Fruit fly (Drosophila melanogaster) whole organism, wandering third instar larva: ENCODE measurements around the gene CG2258.

Experiments used
- CG32264 ChIP-seq: fragments of 200-800 bp; sonication (Bioruptor generic); optimal IDR thresholded peaks from 2 replicates; lab custom pipeline; 2016; ENCODE audit warnings: missing biosample characterization, missing genetic modification characterization
- Dfd ChIP-seq: fragments of >200 bp; optimal IDR thresholded peaks from 2 replicates; lab custom pipeline; 2017; ENCODE audit warnings: missing biosample characterization, missing genetic modification characterization
- GATAd ChIP-seq: sonication (Bioruptor generic); optimal IDR thresholded peaks from 2 replicates; lab custom pipeline; 2016; ENCODE audit warnings: missing biosample characterization, missing genetic modification characterization
- HLH106 ChIP-seq: fragments of 200-800 bp; optimal IDR thresholded peaks from 3 replicates; lab custom pipeline; 2019; ENCODE audit warnings: missing biosample characterization, mild to moderate bottlenecking, missing genetic modification characterization, moderate library complexity
- Hnf4 ChIP-seq: fragments of 200-800 bp; sonication (Bioruptor generic); optimal IDR thresholded peaks from 2 replicates; lab custom pipeline; 2016; ENCODE audit warnings: missing biosample characterization, mild to moderate bottlenecking, missing genetic modification characterization
- Hr78 ChIP-seq: fragments of >200 bp; optimal IDR thresholded peaks from 2 replicates; lab custom pipeline; 2017; ENCODE audit warnings: missing biosample characterization, missing genetic modification characterization
- Mio ChIP-seq: sonication (Bioruptor generic); optimal IDR thresholded peaks from 2 replicates; lab custom pipeline; 2016; ENCODE audit warnings: missing biosample characterization, missing genetic modification characterization
- Myc ChIP-seq: fragments of >200 bp; optimal IDR thresholded peaks from 2 replicates; lab custom pipeline; 2017
- N ChIP-seq: fragments of >200 bp; optimal IDR thresholded peaks from 2 replicates; lab custom pipeline; 2018; ENCODE audit warnings: missing biosample characterization, missing external identifiers, missing genetic modification characterization
- Rel ChIP-seq, 2 experiments: fragments of 200-800 bp; sonication (Bioruptor generic) in 1 of 2; optimal IDR thresholded peaks; 2 replicates in 1 of 2; 3 replicates in 1 of 2; lab custom pipeline; 2016 to 2019; ENCODE audit warnings: mild to moderate bottlenecking in 2 of 2, missing biosample characterization in 2 of 2, missing genetic modification characterization in 2 of 2, moderate library complexity in 1 of 2
- Sp1 ChIP-seq: fragments of 200-800 bp; sonication (Bioruptor generic); optimal IDR thresholded peaks from 3 replicates; lab custom pipeline; 2019; ENCODE audit warnings: missing biosample characterization, mild to moderate bottlenecking, missing genetic modification characterization, moderate library complexity
- Vsx2 ChIP-seq: fragments of 200-300, 225-300 bp; sonication (Bioruptor generic); optimal IDR thresholded peaks from 2 replicates; lab custom pipeline; 2018; ENCODE audit warnings: missing biosample characterization, missing genetic modification characterization; ENCODE audit not compliant: partially characterized antibody
- br ChIP-seq: fragments of 200-800 bp; sonication (Bioruptor generic); optimal IDR thresholded peaks from 2 replicates; lab custom pipeline; 2016; ENCODE audit warnings: missing biosample characterization, missing genetic modification characterization
- brk ChIP-seq: fragments of 200-800 bp; sonication (Bioruptor generic); optimal IDR thresholded peaks from 2 replicates; lab custom pipeline; 2016; ENCODE audit warnings: missing biosample characterization, mild to moderate bottlenecking, missing genetic modification characterization
- dl ChIP-seq, 2 experiments: fragments of 175-275, 200-275 bp in 1 of 2; fragments of 200-275 bp in 1 of 2; sonication (Bioruptor generic); optimal IDR thresholded peaks; lab custom pipeline; 2018; ENCODE audit warnings: mild to moderate bottlenecking in 2 of 2, missing biosample characterization in 2 of 2, missing genetic modification characterization in 2 of 2, moderate library complexity in 2 of 2; ENCODE audit not compliant: partially characterized antibody in 2 of 2, insufficient read depth in 1 of 2
- dsf ChIP-seq: sonication (Bioruptor generic); optimal IDR thresholded peaks from 2 replicates; lab custom pipeline; 2016; ENCODE audit warnings: missing biosample characterization, missing genetic modification characterization, borderline replicate concordance
- h ChIP-seq: fragments of 200-800 bp; sonication (Bioruptor generic); optimal IDR thresholded peaks from 3 replicates; lab custom pipeline; 2016; ENCODE audit warnings: missing biosample characterization, mild to moderate bottlenecking, missing genetic modification characterization
- psq ChIP-seq: fragments of 200-800 bp; sonication (Bioruptor generic); optimal IDR thresholded peaks from 3 replicates; lab custom pipeline; 2017; ENCODE audit warnings: missing biosample characterization, mild to moderate bottlenecking, missing genetic modification characterization, moderate library complexity
- sv ChIP-seq: fragments of 200-800 bp; sonication (Bioruptor generic); optimal IDR thresholded peaks from 3 replicates; lab custom pipeline; 2016; ENCODE audit warnings: missing biosample characterization, missing genetic modification characterization
- tai ChIP-seq: sonication (Bioruptor generic); optimal IDR thresholded peaks from 2 replicates; lab custom pipeline; 2016; ENCODE audit warnings: missing biosample characterization, missing genetic modification characterization
- woc ChIP-seq: sonication (Bioruptor generic); optimal IDR thresholded peaks from 2 replicates; lab custom pipeline; 2016; ENCODE audit warnings: missing biosample characterization, mild to moderate bottlenecking, missing genetic modification characterization

CG2258 gene

dm6 chrX:8056597-8057228 lies 45.2 kb downstream of the CG2258 start (continued):
- TF ChIP-seq dsf (GFP tag; lab: Kevin White, UChicago) = no peak
- no peak for TF ChIP-seq Mio (GFP tag; lab: Kevin White, UChicago)
- peak; percentile 38 for TF ChIP-seq psq (GFP tag; lab: Kevin White, UChicago)
- no peak for TF ChIP-seq woc (GFP tag; lab: Kevin White, UChicago)

- TF ChIP-seq psq (GFP tag; lab: Kevin White, UChicago) (peak; percentile 60), CG32264 (GFP tag; lab: Kevin White, UChicago) (no peak)
- TF ChIP-seq, all 38 proteins: peak for 1
Measured at dm6 chrX:8056084-8056483, 45.8 kb downstream of the CG2258 start.

- no peak for TF ChIP-seq N
- TF ChIP-seq Mio (GFP tag; lab: Kevin White, UChicago) = no peak
- TF ChIP-seq Vsx2 = no peak
- TF ChIP-seq HLH106 (tag; lab: Kevin White, UChicago) = no peak
- TF ChIP-seq Hr78 (GFP tag; lab: Kevin White, UChicago) = no peak
- peak; percentile 10 for TF ChIP-seq psq (GFP tag; lab: Kevin White, UChicago)
- no peak for TF ChIP-seq Dfd (GFP tag; lab: Kevin White, UChicago)
- no peak for TF ChIP-seq brk (GFP tag; lab: Kevin White, UChicago)
- peak; percentile 21 for TF ChIP-seq h
- no peak for TF ChIP-seq dl (GFP tag; optimal IDR thresholded peaks at IDR 0.05; lab: Kevin White, UChicago; ENCODE audit: insufficient read depth in 1 of 2, partially characterized antibody in 2 of 2)
- no peak for TF ChIP-seq br (GFP tag; lab: Kevin White, UChicago)
Measured at dm6 chrX:8049292-8049691, 52.6 kb downstream of the CG2258 start.

dm6 chrX:8046520-8046919 lies 55.4 kb downstream of the CG2258 start:
- TF ChIP-seq Rel (GFP tag; optimal IDR thresholded peaks at IDR 0.05; lab: Kevin White, UChicago) (no peak), Rel (tag; optimal IDR thresholded peaks at IDR 0.05; lab: Kevin White, UChicago) (no peak), sv (GFP tag; lab: Kevin White, UChicago) (no peak), h (no peak), Hnf4 (GFP tag; lab: Kevin White, UChicago) (no peak), N (no peak), brk (GFP tag; lab: Kevin White, UChicago) (no peak), dl (GFP tag; optimal IDR thresholded peaks at IDR 0.05; lab: Kevin White, UChicago; ENCODE audit: insufficient read depth in 1 of 2, partially characterized antibody in 2 of 2) (no peak), GATAd (GFP tag; lab: Kevin White, UChicago) (no peak), tai (no peak), Sp1 (GFP tag; lab: Kevin White, UChicago) (no peak), Myc (lab: Kevin White, UChicago) (no peak), Vsx2 (no peak)
